Fruit fly (Drosophila melanogaster) whole organism, embryonic: ENCODE results near the gene mRRF1.

Experiments used
- Abd-B ChIP-seq: fragments of 200-800 bp; sonication (Bioruptor generic); optimal IDR thresholded peaks from 2 replicates; lab custom pipeline; 2018; ENCODE audit warnings: missing biosample characterization, mild to moderate bottlenecking, missing genetic modification characterization, moderate library complexity
- Adf1 ChIP-seq: fragments of 200-800 bp; sonication (Bioruptor generic); IDR thresholded peaks from 2 replicates; pipeline ENCODE4 v1.3.6; 2022; ENCODE audit warnings: missing biosample characterization, missing genetic modification characterization
- CG10959 ChIP-seq: fragments of 200-800 bp; sonication (Bioruptor generic); IDR thresholded peaks from 2 replicates; pipeline ENCODE4 v1.3.6; 2022; ENCODE audit warnings: missing biosample characterization, missing genetic modification characterization
- CG11085 ChIP-seq: fragments of 200-800 bp; sonication (Bioruptor generic); IDR thresholded peaks from 2 replicates; pipeline ENCODE4 v1.3.6; 2022; ENCODE audit warnings: missing biosample characterization, missing genetic modification characterization
- CG11247 ChIP-seq: fragments of 200-800 bp; sonication (Bioruptor generic); IDR thresholded peaks from 2 replicates; pipeline ENCODE4 v1.3.6; 2022; ENCODE audit warnings: missing biosample characterization, missing genetic modification characterization
- CG12071 ChIP-seq: fragments of 200-800 bp; sonication (Bioruptor generic); optimal IDR thresholded peaks from 3 replicates; lab custom pipeline; 2018; ENCODE audit warnings: missing biosample characterization, mild to moderate bottlenecking, missing genetic modification characterization
- CG13894 ChIP-seq: fragments of 200-800 bp; sonication (Bioruptor generic); optimal IDR thresholded peaks from 3 replicates; lab custom pipeline; 2018; ENCODE audit warnings: missing biosample characterization, mild to moderate bottlenecking, missing genetic modification characterization, moderate library complexity
- CG14014 ChIP-seq: fragments of 200-800 bp; sonication (Bioruptor generic); IDR thresholded peaks from 2 replicates; pipeline ENCODE4 v1.3.6; 2022; ENCODE audit warnings: missing biosample characterization, missing genetic modification characterization
- CG14667 ChIP-seq: fragments of 200-800 bp; sonication (Bioruptor generic); IDR thresholded peaks from 2 replicates; pipeline ENCODE4 v1.3.6; 2022; ENCODE audit warnings: missing biosample characterization, missing genetic modification characterization
- CG14965 ChIP-seq: fragments of 200-800 bp; sonication (Bioruptor generic); optimal IDR thresholded peaks from 2 replicates; lab custom pipeline; 2016; ENCODE audit warnings: missing biosample characterization, missing genetic modification characterization, borderline replicate concordance
- CG15269 ChIP-seq: fragments of 200-800 bp; sonication (Bioruptor generic); optimal IDR thresholded peaks from 2 replicates; lab custom pipeline; 2018; ENCODE audit warnings: missing biosample characterization, mild to moderate bottlenecking, missing genetic modification characterization, moderate library complexity
- CG1603 ChIP-seq: fragments of 200-800 bp; sonication (Bioruptor generic); optimal IDR thresholded peaks from 2 replicates; lab custom pipeline; 2019; ENCODE audit warnings: missing biosample characterization, mild to moderate bottlenecking, missing genetic modification characterization, moderate library complexity
- CG17359 ChIP-seq: fragments of 200-800 bp; sonication (Bioruptor generic); optimal IDR thresholded peaks from 3 replicates; lab custom pipeline; 2018; ENCODE audit warnings: missing biosample characterization, mild to moderate bottlenecking, missing genetic modification characterization, moderate library complexity
- CG17829 ChIP-seq: fragments of 200-800 bp; optimal IDR thresholded peaks from 2 replicates; lab custom pipeline; 2019; ENCODE audit warnings: missing biosample characterization, mild to moderate bottlenecking, missing genetic modification characterization, moderate library complexity
- CG18476 ChIP-seq: fragments of 200-800 bp; sonication (Bioruptor generic); optimal IDR thresholded peaks from 2 replicates; lab custom pipeline; 2016; ENCODE audit warnings: missing biosample characterization, mild to moderate bottlenecking, missing genetic modification characterization
- CG3281 ChIP-seq: fragments of 200-800 bp; sonication (Bioruptor generic); optimal IDR thresholded peaks from 3 replicates; lab custom pipeline; 2017; ENCODE audit warnings: missing biosample characterization, mild to moderate bottlenecking, missing genetic modification characterization
- CG33213 ChIP-seq: fragments of 200-800 bp; sonication (Bioruptor generic); optimal IDR thresholded peaks from 3 replicates; lab custom pipeline; 2016; ENCODE audit warnings: missing biosample characterization, missing genetic modification characterization
- CG3726 ChIP-seq: fragments of 200-800 bp; sonication (Bioruptor generic); IDR thresholded peaks from 3 replicates; pipeline ENCODE4, ENCODE4 v1.3.6; 2022; ENCODE audit warnings: missing biosample characterization, missing genetic modification characterization
- CG3838 ChIP-seq: fragments of 200-800 bp; sonication (Bioruptor generic); optimal IDR thresholded peaks from 3 replicates; lab custom pipeline; 2016; ENCODE audit warnings: missing biosample characterization, missing genetic modification characterization
- CG3995 ChIP-seq: fragments of 200-800 bp; sonication (Bioruptor generic); optimal IDR thresholded peaks from 3 replicates; lab custom pipeline; 2016; ENCODE audit warnings: missing biosample characterization, missing genetic modification characterization
- CG43689 ChIP-seq: fragments of 200-800 bp; sonication (Bioruptor generic); IDR thresholded peaks from 2 replicates; pipeline ENCODE4 v1.3.6; 2022; ENCODE audit warnings: missing biosample characterization, missing genetic modification characterization
- CG4424 ChIP-seq: fragments of 200-800 bp; sonication (Bioruptor generic); optimal IDR thresholded peaks from 3 replicates; lab custom pipeline; 2016; ENCODE audit warnings: missing biosample characterization, missing genetic modification characterization
- CG8290 ChIP-seq, 3 experiments: fragments of 200-800 bp; sonication (Bioruptor generic); optimal IDR thresholded peaks; 2 replicates each; lab custom pipeline; 2016 to 2019; ENCODE audit warnings: missing biosample characterization in 3 of 3, missing genetic modification characterization in 3 of 3, mild to moderate bottlenecking in 2 of 3, moderate library complexity in 1 of 3
- CG9727 ChIP-seq: fragments of 200-800 bp; sonication (Bioruptor generic); optimal IDR thresholded peaks from 3 replicates; lab custom pipeline; 2017; ENCODE audit warnings: missing biosample characterization, mild to moderate bottlenecking, missing genetic modification characterization
- CG9932 ChIP-seq: fragments of 200-800 bp; sonication (Bioruptor generic); IDR thresholded peaks from 2 replicates; pipeline ENCODE4 v1.3.6; 2022; ENCODE audit warnings: missing biosample characterization, missing genetic modification characterization
- Chrac-16 ChIP-seq: fragments of 200-800 bp; sonication (Bioruptor generic); optimal IDR thresholded peaks from 3 replicates; lab custom pipeline; 2016; ENCODE audit warnings: missing biosample characterization, missing genetic modification characterization
- Dbx ChIP-seq: fragments of 200-800 bp; sonication (Bioruptor generic); IDR thresholded peaks from 3 replicates; pipeline ENCODE4 v1.3.6; 2022; ENCODE audit warnings: missing biosample characterization, missing genetic modification characterization
- Dek ChIP-seq: fragments of 200-800 bp; sonication (Bioruptor generic); optimal IDR thresholded peaks from 3 replicates; lab custom pipeline; 2019; ENCODE audit warnings: missing biosample characterization, mild to moderate bottlenecking, missing genetic modification characterization, moderate library complexity
- E2f2 ChIP-seq: fragments of 200-800 bp; sonication (Bioruptor generic); IDR thresholded peaks from 2 replicates; pipeline ENCODE4 v1.3.6; 2022; ENCODE audit warnings: missing biosample characterization, missing genetic modification characterization
- Fer3 ChIP-seq: fragments of 200-800 bp; sonication (Bioruptor generic); optimal IDR thresholded peaks from 2 replicates; lab custom pipeline; 2018; ENCODE audit warnings: missing biosample characterization, mild to moderate bottlenecking, missing genetic modification characterization, moderate library complexity
- MBD-R2 ChIP-seq: fragments of 200-800 bp; sonication (Bioruptor generic); IDR thresholded peaks from 2 replicates; pipeline ENCODE4 v1.3.6; 2022; ENCODE audit warnings: missing biosample characterization, missing genetic modification characterization
- Mrtf ChIP-seq: fragments of 200-800 bp; sonication (Bioruptor generic); IDR thresholded peaks from 3 replicates; pipeline ENCODE4 v1.3.6; 2022; ENCODE audit warnings: missing biosample characterization, missing genetic modification characterization
- Nf-YA ChIP-seq: fragments of 200-800 bp; sonication (Bioruptor generic); IDR thresholded peaks from 2 replicates; pipeline ENCODE4 v1.3.6; 2022; ENCODE audit warnings: missing biosample characterization, missing genetic modification characterization
- Opbp ChIP-seq: fragments of 200-800 bp; sonication (Bioruptor generic); IDR thresholded peaks from 3 replicates; pipeline ENCODE4 v1.3.6; 2022; ENCODE audit warnings: missing biosample characterization, missing genetic modification characterization; ENCODE audit not compliant: partially characterized antibody
- Rfx ChIP-seq: fragments of 200-800 bp; sonication (Bioruptor generic); IDR thresholded peaks from 2 replicates; pipeline ENCODE4 v1.3.6; 2022; ENCODE audit warnings: missing biosample characterization, missing genetic modification characterization
- Rx ChIP-seq: fragments of 200-800 bp; sonication (Bioruptor generic); IDR thresholded peaks from 2 replicates; pipeline ENCODE4 v1.3.6; 2022; ENCODE audit warnings: missing biosample characterization, missing genetic modification characterization
- TFAM ChIP-seq: fragments of 200-800 bp; sonication (Bioruptor generic); optimal IDR thresholded peaks from 2 replicates; lab custom pipeline; 2017; ENCODE audit warnings: missing biosample characterization, missing genetic modification characterization, inconsistent platforms
- ap ChIP-seq: fragments of 200-800 bp; sonication (Bioruptor generic); IDR thresholded peaks from 2 replicates; pipeline ENCODE4 v1.3.6; 2022; ENCODE audit warnings: missing biosample characterization, missing genetic modification characterization
- bsh ChIP-seq, 2 experiments: fragments of 200-800 bp; sonication (Bioruptor generic); optimal IDR thresholded peaks; 2 replicates each; lab custom pipeline; 2017 to 2018; ENCODE audit warnings: mild to moderate bottlenecking in 2 of 2, missing biosample characterization in 2 of 2, missing genetic modification characterization in 2 of 2, moderate library complexity in 1 of 2
- crc ChIP-seq: fragments of 200-800 bp; sonication (Bioruptor generic); optimal IDR thresholded peaks from 2 replicates; lab custom pipeline; 2016; ENCODE audit warnings: missing biosample characterization, missing genetic modification characterization
- dmrt99B ChIP-seq: fragments of 200-800 bp; sonication (Bioruptor generic); optimal IDR thresholded peaks from 2 replicates; lab custom pipeline; 2018; ENCODE audit warnings: missing biosample characterization, mild to moderate bottlenecking, missing genetic modification characterization, moderate library complexity
- fd3F ChIP-seq: fragments of 200-800 bp; sonication (Bioruptor generic); optimal IDR thresholded peaks from 2 replicates; lab custom pipeline; 2018; ENCODE audit warnings: missing biosample characterization, mild to moderate bottlenecking, missing genetic modification characterization, moderate library complexity
- gce ChIP-seq: fragments of 200-800 bp; sonication (Bioruptor generic); IDR thresholded peaks from 3 replicates; pipeline ENCODE4 v1.3.6; 2022; ENCODE audit warnings: missing biosample characterization, missing genetic modification characterization
- gem ChIP-seq: fragments of 200-800 bp; sonication (Bioruptor generic); optimal IDR thresholded peaks from 2 replicates; lab custom pipeline; 2019; ENCODE audit warnings: missing biosample characterization, mild to moderate bottlenecking, missing genetic modification characterization, moderate library complexity
- grau ChIP-seq: fragments of 200-800 bp; optimal IDR thresholded peaks from 3 replicates; lab custom pipeline; 2019; ENCODE audit warnings: missing biosample characterization, mild to moderate bottlenecking, missing genetic modification characterization, moderate library complexity
- slbo ChIP-seq: fragments of 200-800 bp; sonication (Bioruptor generic); IDR thresholded peaks from 2 replicates; pipeline ENCODE4 v1.3.6; 2022; ENCODE audit warnings: missing biosample characterization, missing genetic modification characterization
- slou ChIP-seq: fragments of 200-800 bp; sonication (Bioruptor generic); optimal IDR thresholded peaks from 3 replicates; lab custom pipeline; 2016; ENCODE audit warnings: missing biosample characterization, missing genetic modification characterization
- tap ChIP-seq: fragments of 200-800 bp; optimal IDR thresholded peaks from 3 replicates; lab custom pipeline; 2019; ENCODE audit warnings: missing biosample characterization, mild to moderate bottlenecking, missing genetic modification characterization, moderate library complexity
- twi ChIP-seq: fragments of 200-800 bp; optimal IDR thresholded peaks from 2 replicates; lab custom pipeline; 2019; ENCODE audit warnings: missing biosample characterization, mild to moderate bottlenecking, missing genetic modification characterization, moderate library complexity
- vvl ChIP-seq: fragments of 200-800 bp; sonication (Bioruptor generic); IDR thresholded peaks from 2 replicates; pipeline ENCODE4 v1.3.6; 2022; ENCODE audit warnings: missing biosample characterization, missing genetic modification characterization
- wek ChIP-seq: fragments of 200-800 bp; sonication (Bioruptor generic); optimal IDR thresholded peaks from 3 replicates; lab custom pipeline; 2018; ENCODE audit warnings: missing biosample characterization, mild to moderate bottlenecking, missing genetic modification characterization, moderate library complexity

Gene mRRF1

dm6 chr3L:9398435-9398981, 34.4 kb downstream of the mRRF1 start (continued):
- TF ChIP-seq dmrt99B (peak; percentile 9), CG14965 (no peak), Rfx (no peak), Mrtf (GFP tag; lab: Robert Waterston, UW) (no peak), Adf1 (no peak), grau (no peak), CG11247 (GFP tag; lab: Robert Waterston, UW) (0 out of 2 replicates have a peak, but pooled peaks have one; percentile 11), CG3726 (GFP tag; lab: Robert Waterston, UW) (no peak), TFAM (no peak), Nf-YA (GFP tag; lab: Robert Waterston, UW) (no peak), slbo (GFP tag; lab: Robert Waterston, UW) (0 out of 2 replicates have a peak, but pooled peaks have one; percentile 20), gem (peak; percentile 24), CG8290 (GFP tag; optimal IDR thresholded peaks at IDR 0.05; lab: Kevin White, UChicago) (no peak), CG8290 (tag; optimal IDR thresholded peaks at IDR 0.05; lab: Kevin White, UChicago) (peak in 1 of 2 experiments; percentile 25), CG33213 (GFP tag; lab: Kevin White, UChicago) (no peak), CG4424 (peak; percentile 25), Fer3 (tag; lab: Kevin White, UChicago) (no peak), CG15269 (tag; lab: Kevin White, UChicago) (no peak), CG10959 (GFP tag; lab: Robert Waterston, UW) (no peak), ap (GFP tag; lab: Robert Waterston, UW) (no peak), Opbp (GFP tag; lab: Robert Waterston, UW) (0 out of 3 replicates have a peak, but pooled peaks have one; percentile 13), Dek (tag; lab: Kevin White, UChicago) (no peak), Chrac-16 (GFP tag; lab: Kevin White, UChicago) (no peak), CG17829 (tag; lab: Kevin White, UChicago) (no peak), fd3F (GFP tag; lab: Kevin White, UChicago) (no peak), CG43689 (GFP tag; lab: Robert Waterston, UW) (no peak), CG3995 (GFP tag; lab: Kevin White, UChicago) (no peak), CG12071 (GFP tag; lab: Kevin White, UChicago) (no peak), CG14014 (no peak), slou (GFP tag; lab: Kevin White, UChicago) (no peak), CG18476 (GFP tag; lab: Kevin White, UChicago) (no peak), bsh (GFP tag; optimal IDR thresholded peaks at IDR 0.05; lab: Kevin White, UChicago) (no peak), Rx (no peak), CG3838 (GFP tag; lab: Kevin White, UChicago) (no peak), CG9932 (GFP tag; lab: Robert Waterston, UW) (no peak), CG3281 (no peak), CG1603 (tag; lab: Kevin White, UChicago) (peak; percentile 35), CG17359 (tag; lab: Kevin White, UChicago) (no peak), crc (no peak), vvl (GFP tag; lab: Robert Waterston, UW) (no peak), wek (no peak), Abd-B (GFP tag; lab: Kevin White, UChicago) (no peak), MBD-R2 (GFP tag; lab: Robert Waterston, UW) (no peak), twi (no peak), E2f2 (GFP tag; lab: Robert Waterston, UW) (no peak), CG11085 (GFP tag; lab: Robert Waterston, UW) (no peak), tap (tag; lab: Kevin White, UChicago) (no peak), CG9727 (GFP tag; lab: Kevin White, UChicago) (peak; percentile 6), CG13894 (tag; lab: Kevin White, UChicago) (no peak), gce (GFP tag; lab: Robert Waterston, UW) (no peak), CG14667 (GFP tag; lab: Robert Waterston, UW) (no peak), Dbx (GFP tag; lab: Robert Waterston, UW) (no peak)
